Fruit fly (Drosophila melanogaster) S2 (cell line): Measurements from ENCODE around the gene CG7968.

ENCODE experiments used
- CG8478 ChIP-seq: fragments of >200 bp; optimal IDR thresholded peaks from 2 replicates; lab custom pipeline; 2018
- CTCF ChIP-seq, 2 experiments: fragments of >200 bp; optimal IDR thresholded peaks; 2 replicates each; lab custom pipeline; 2018

The CG7968 gene

dm6 chr2L:13849125-13849524, at the start of gene CG7968:
CG7968 (plus strand) TSS chr2L:13849400.
- TF ChIP-seq CTCF (optimal IDR thresholded peaks at IDR 0.05; lab: Kevin White, UChicago) (no peak), CG8478 (lab: Kevin White, UChicago) (no peak)

dm6 chr2L:13801166-13801565, 48.0 kb upstream of the CG7968 start:
- TF ChIP-seq CTCF (optimal IDR thresholded peaks at IDR 0.05; lab: Kevin White, UChicago) = no peak
- TF ChIP-seq CG8478 (lab: Kevin White, UChicago) = no peak

- TF ChIP-seq CG8478 (lab: Kevin White, UChicago) = no peak
- no peak for TF ChIP-seq CTCF (optimal IDR thresholded peaks at IDR 0.05; lab: Kevin White, UChicago)
These were observed 47.0 kb upstream of the CG7968 start for dm6 chr2L:13802075-13802639.

dm6 chr2L:13803032-13803661, 46.1 kb upstream of the CG7968 start, which contains the start of gene CAH1:
CAH1 (plus strand) TSS chr2L:13803626.
- TF ChIP-seq CG8478 (lab: Kevin White, UChicago) = no peak
- TF ChIP-seq CTCF (optimal IDR thresholded peaks at IDR 0.05; lab: Kevin White, UChicago) = no peak

dm6 chr2L:13803805-13804560, 45.2 kb upstream of the CG7968 start:
- no peak for TF ChIP-seq CTCF (optimal IDR thresholded peaks at IDR 0.05; lab: Kevin White, UChicago)
- no peak for TF ChIP-seq CG8478 (lab: Kevin White, UChicago)

dm6 chr2L:13804561-13805067, 44.6 kb upstream of the CG7968 start:
- TF ChIP-seq CG8478 (lab: Kevin White, UChicago) = no peak
- no peak for TF ChIP-seq CTCF (optimal IDR thresholded peaks at IDR 0.05; lab: Kevin White, UChicago)

DNA sequence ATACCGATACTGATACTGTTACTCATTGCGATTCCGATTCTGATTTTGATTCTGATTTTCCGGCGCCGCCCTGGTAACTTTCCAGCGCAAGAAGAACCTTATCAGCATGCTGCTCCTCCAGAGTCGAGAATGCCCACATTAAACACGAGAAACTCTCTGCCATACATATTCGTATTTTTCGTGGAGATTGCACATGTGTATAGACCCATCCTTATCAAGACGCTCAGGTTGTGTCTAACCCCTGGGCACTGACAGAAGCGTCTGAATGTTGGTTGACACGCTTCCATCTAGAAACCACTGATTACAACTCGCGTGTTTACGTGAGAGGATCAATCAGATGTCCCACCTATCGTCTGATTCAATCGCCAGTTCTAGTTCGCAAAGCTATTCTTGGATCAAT, 44.0 kb upstream of the CG7968 start:
- TF ChIP-seq CG8478 (lab: Kevin White, UChicago) (no peak), CTCF (optimal IDR thresholded peaks at IDR 0.05; lab: Kevin White, UChicago) (no peak)

dm6 chr2L:13807097-13807496, 42.1 kb upstream of the CG7968 start:
- TF ChIP-seq CG8478 (lab: Kevin White, UChicago) (no peak), CTCF (optimal IDR thresholded peaks at IDR 0.05; lab: Kevin White, UChicago) (no peak)

- TF ChIP-seq CTCF (optimal IDR thresholded peaks at IDR 0.05; lab: Kevin White, UChicago) (no peak), CG8478 (lab: Kevin White, UChicago) (no peak)
These were observed 41.2 kb upstream of the CG7968 start for dm6 chr2L:13807959-13808358.

DNA sequence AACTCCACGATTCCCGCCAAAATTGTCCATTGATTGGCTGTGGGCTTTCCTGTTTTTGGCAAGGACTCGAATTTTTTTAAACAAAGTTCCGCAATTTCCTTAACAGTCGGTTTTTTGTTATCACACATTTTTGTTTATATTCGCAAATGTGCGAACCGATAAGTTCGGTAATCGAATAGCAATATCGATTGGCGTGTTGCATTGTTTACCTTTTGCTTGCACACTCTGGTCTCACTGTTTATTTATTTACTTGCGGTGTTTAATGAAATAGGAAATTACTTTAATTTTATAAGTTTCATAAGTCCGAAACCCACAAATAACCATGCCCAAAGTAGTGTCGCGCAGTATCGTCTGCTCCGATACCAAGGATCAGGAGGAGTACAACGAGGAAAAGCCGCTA, 37.9 kb upstream of the CG7968 start, which contains the start of the genes Adat1 and CG16865:
Gene Adat1, minus strand, starts transcription at position 152 of the 400 bp plus-strand sequence.
Gene CG16865, plus strand, starts transcription at position 200 of the 400 bp plus-strand sequence.
- no peak for TF ChIP-seq CG8478 (lab: Kevin White, UChicago)
- peak in 1 of 2 experiments; percentile 12 for TF ChIP-seq CTCF (optimal IDR thresholded peaks at IDR 0.05; lab: Kevin White, UChicago)

- TF ChIP-seq CTCF (optimal IDR thresholded peaks at IDR 0.05; lab: Kevin White, UChicago) (no peak), CG8478 (lab: Kevin White, UChicago) (no peak)
These were observed 36.0 kb upstream of the CG7968 start, which contains the start of gene CG16888 for dm6 chr2L:13813156-13813555. CG16888 (minus strand) TSS chr2L:13813256.

DNA sequence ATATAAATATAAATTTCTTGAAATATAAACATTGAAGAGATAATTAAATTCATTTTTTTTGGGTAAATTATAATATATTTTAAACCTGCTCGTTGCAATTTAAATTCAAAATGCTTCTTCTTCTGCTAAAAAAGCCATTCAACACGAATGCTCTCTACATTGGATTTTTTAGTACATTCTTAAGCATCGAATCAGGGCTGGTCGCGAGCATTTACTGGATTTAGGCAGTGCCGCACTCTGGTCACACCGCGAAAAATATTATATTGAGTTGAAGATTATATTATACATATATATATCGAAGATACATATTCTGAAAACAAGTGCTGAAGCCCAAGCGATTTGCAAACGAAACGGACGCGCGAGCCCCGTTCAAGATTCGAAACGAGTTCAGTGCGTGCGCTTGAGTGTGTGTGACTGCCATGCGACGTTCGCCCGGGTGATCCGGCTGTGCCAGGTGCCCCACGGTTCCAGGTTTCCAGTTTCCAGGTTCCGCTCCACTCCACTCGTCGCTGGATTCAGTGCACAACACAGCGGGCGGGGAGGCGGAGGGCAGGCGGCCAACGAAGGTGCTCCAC, 35.5 kb upstream of the CG7968 start, which contains the start of gene Sos:
Gene Sos, plus strand, starts transcription at position 213 of the 575 bp plus-strand sequence.
- TF ChIP-seq CTCF (optimal IDR thresholded peaks at IDR 0.05; lab: Kevin White, UChicago) = no peak
- no peak for TF ChIP-seq CG8478 (lab: Kevin White, UChicago)

- TF ChIP-seq CTCF (optimal IDR thresholded peaks at IDR 0.05; lab: Kevin White, UChicago) = no peak
- no peak for TF ChIP-seq CG8478 (lab: Kevin White, UChicago)
These were observed 29.0 kb upstream of the CG7968 start for dm6 chr2L:13820176-13820575.

DNA sequence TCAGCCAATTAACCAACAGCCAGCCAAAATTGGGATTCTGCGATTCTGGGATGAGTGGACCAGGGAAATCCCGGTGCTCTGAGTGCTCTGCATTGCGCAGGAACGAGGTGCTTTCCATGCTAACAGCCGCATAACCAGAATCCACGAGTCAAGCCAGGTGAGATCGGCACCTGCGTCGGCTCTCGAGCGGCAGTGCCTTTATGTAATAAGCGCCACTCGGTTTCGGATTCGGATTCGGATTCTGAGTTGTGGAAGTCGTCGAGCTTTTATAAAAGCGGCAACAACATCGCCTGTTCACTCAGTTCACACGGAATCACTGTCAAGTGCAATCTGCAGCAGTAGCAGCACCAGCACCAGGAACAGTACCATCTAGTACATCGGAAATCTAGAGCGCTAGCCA, 28.3 kb upstream of the CG7968 start, which contains the start of gene b:
Gene b, plus strand, starts transcription at position 301 of the 400 bp plus-strand sequence.
- TF ChIP-seq CG8478 (lab: Kevin White, UChicago) = no peak
- TF ChIP-seq CTCF (optimal IDR thresholded peaks at IDR 0.05; lab: Kevin White, UChicago) = no peak
